Worm (Caenorhabditis elegans) whole organism, late embryonic: ENCODE measurements around the gene Y54G2A.37.

Experiments
- ceh-31 ChIP-seq: sonication (generic microtip); optimal IDR thresholded peaks from 2 replicates; lab custom pipeline; 2016; ENCODE audit warnings: missing genetic modification characterization, missing compliant biosample characterization
- hlh-30 ChIP-seq: sonication (generic microtip); optimal IDR thresholded peaks from 2 replicates; lab custom pipeline; 2017; ENCODE audit warnings: antibody characterized with exemption, missing genetic modification characterization, missing compliant biosample characterization; ENCODE audit not compliant: insufficient read depth
- hlh-6 ChIP-seq: sonication (generic microtip); optimal IDR thresholded peaks from 2 replicates; lab custom pipeline; 2016; ENCODE audit warnings: missing genotype, missing genetic modification characterization, missing compliant biosample characterization
- lin-11 ChIP-seq: fragments of 200-800 bp; sonication (Bioruptor generic); optimal IDR thresholded peaks from 2 replicates; lab custom pipeline; 2018; ENCODE audit warnings: mild to moderate bottlenecking, missing genetic modification characterization, missing compliant biosample characterization
- unc-3 ChIP-seq, 2 experiments: fragments of 200-800 bp in 1 of 2; sonication (Bioruptor generic) in 1 of 2; sonication (generic microtip) in 1 of 2; conservative IDR thresholded peaks in 1 of 2; optimal IDR thresholded peaks in 1 of 2; 2 replicates each; pipeline versions ENCODE4 v1.3.6 to Lab custom; 2016 to 2022; ENCODE audit warnings: missing compliant biosample characterization in 2 of 2, missing genetic modification characterization in 2 of 2, missing genetic modification reagents in 1 of 2

- TF ChIP-seq unc-3 (GFP tag; conservative IDR thresholded peaks at IDR 0.05; lab: Robert Waterston, UW) (no peak), unc-3 (tag; optimal IDR thresholded peaks at IDR 0.05; lab: Kevin White, UChicago) (no peak), lin-11 (tag; lab: Kevin White, UChicago) (no peak), hlh-30 (tag; lab: Kevin White, UChicago) (no peak), hlh-6 (no peak), ceh-31 (no peak)
These were observed 5.8 kb downstream of the Y54G2A.37 start for ce11 chrIV:2826335-2826734.
